Fruit fly (Drosophila melanogaster): ENCODE results near the gene SmydA-8.

dm6 chrX:2193158-2193557 is 20.5 kb downstream of the SmydA-8 start:
- TF ChIP-seq CG11456 (GFP tag; IDR thresholded peaks at IDR 0.05) (no peak), CG7556 (GFP tag; optimal IDR thresholded peaks at IDR 0.05) (no peak), Dref (GFP tag; IDR thresholded peaks at IDR 0.05) (no peak), CG14050 (GFP tag; IDR thresholded peaks at IDR 0.05) (no peak), Bgb (GFP tag; IDR thresholded peaks at IDR 0.05; ENCODE audit: partially characterized antibody) (no peak), Max (GFP tag; optimal IDR thresholded peaks at IDR 0.05) (no peak)
